Worm (Caenorhabditis elegans): ENCODE results near the gene slc-36.5.

DNA sequence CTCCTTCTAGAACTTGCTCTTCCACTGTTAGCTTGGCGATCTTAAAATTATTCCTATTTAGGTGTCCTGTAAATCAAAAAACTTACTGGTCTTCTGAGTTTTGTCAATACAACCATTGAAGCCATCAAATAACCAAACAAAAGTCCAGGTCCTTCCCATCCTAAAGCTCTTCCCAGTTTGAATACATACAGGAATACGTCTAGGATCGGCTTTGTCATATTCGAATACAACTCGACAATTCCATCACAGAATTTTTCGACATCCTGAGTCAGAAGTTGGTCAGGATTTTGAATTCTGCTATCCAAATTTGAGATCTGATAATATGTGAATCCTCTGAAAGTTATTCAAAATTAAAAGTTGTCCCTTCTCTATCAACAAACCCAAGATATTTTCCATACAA is 5.5 kb upstream of the slc-36.5 start:
- no peak for TF ChIP-seq dao-5 (tag; optimal IDR thresholded peaks at IDR 0.05)
- TF ChIP-seq him-1 (tag; optimal IDR thresholded peaks at IDR 0.05), result no peak

Data from whole organism, L4/young adult.